Worm (Caenorhabditis elegans) whole organism, L3 larva: ENCODE results near the gene set-26.
"Not testable (repeated sequence)": the region's sequence is repeated elsewhere in the genome, so short reads cannot be mapped to it uniquely, and the experiment has no call there.

ENCODE experiments used
- R02D3.7 ChIP-seq: fragments of 150-350 bp; optimal IDR thresholded peaks from 2 replicates; lab custom pipeline; 2014; ENCODE audit warnings: missing biosample characterization, missing genetic modification characterization
- ZK546.5 ChIP-seq: sonication (generic microtip); optimal IDR thresholded peaks from 2 replicates; lab custom pipeline; 2017; ENCODE audit warnings: missing biosample characterization, missing genetic modification characterization
- ceh-16 ChIP-seq: sonication (generic microtip); optimal IDR thresholded peaks from 2 replicates; lab custom pipeline; 2017; ENCODE audit warnings: missing biosample characterization, missing genetic modification characterization
- ceh-28 ChIP-seq: fragments of 150-350 bp; optimal IDR thresholded peaks from 2 replicates; lab custom pipeline; 2014; ENCODE audit warnings: missing biosample characterization, missing genetic modification reagents, missing genetic modification characterization
- ceh-9 ChIP-seq: sonication (generic microtip); optimal IDR thresholded peaks from 2 replicates; lab custom pipeline; 2018; ENCODE audit warnings: missing biosample characterization, missing genetic modification characterization
- daf-12 ChIP-seq: fragments of 150-350 bp; optimal IDR thresholded peaks from 2 replicates; lab custom pipeline; 2014; ENCODE audit warnings: missing biosample characterization, missing genetic modification reagents, missing genetic modification characterization
- egl-5 ChIP-seq: fragments of 150-350 bp; optimal IDR thresholded peaks from 2 replicates; lab custom pipeline; 2017; ENCODE audit warnings: missing biosample characterization, missing genetic modification reagents, missing genetic modification characterization, inconsistent platforms
- eor-1 ChIP-seq, 2 experiments: fragments of 150-350 bp; optimal IDR thresholded peaks; 2 replicates each; lab custom pipeline; 2014 to 2018; ENCODE audit warnings: missing biosample characterization in 2 of 2, missing genetic modification characterization in 2 of 2
- fkh-10 ChIP-seq: sonication (generic microtip); optimal IDR thresholded peaks from 2 replicates; lab custom pipeline; 2017; ENCODE audit warnings: missing biosample characterization, missing genetic modification reagents, missing genetic modification characterization
- fkh-2 ChIP-seq: fragments of 150-350 bp; optimal IDR thresholded peaks from 2 replicates; lab custom pipeline; 2014; ENCODE audit warnings: missing biosample characterization, missing genetic modification reagents, missing genetic modification characterization
- fos-1 ChIP-seq: fragments of 150-350 bp; optimal IDR thresholded peaks from 2 replicates; lab custom pipeline; 2014; ENCODE audit warnings: missing biosample characterization, missing genetic modification characterization
- lin-15B ChIP-seq: fragments of 150-350 bp; optimal IDR thresholded peaks from 2 replicates; lab custom pipeline; 2014; ENCODE audit warnings: missing biosample characterization, missing genetic modification characterization
- lin-39 ChIP-seq: fragments of 150-350 bp; optimal IDR thresholded peaks from 2 replicates; lab custom pipeline; 2018; ENCODE audit warnings: missing biosample characterization, missing genetic modification reagents, missing genetic modification characterization
- mdl-1 ChIP-seq: fragments of 150-350 bp; optimal IDR thresholded peaks from 2 replicates; lab custom pipeline; 2014; ENCODE audit warnings: missing biosample characterization, missing genetic modification characterization
- mml-1 ChIP-seq: fragments of 150-350 bp; sonication (generic microtip); optimal IDR thresholded peaks from 3 replicates; lab custom pipeline; 2014; ENCODE audit warnings: missing biosample characterization, missing genetic modification characterization
- nhr-11 ChIP-seq: fragments of 150-350 bp; optimal IDR thresholded peaks from 2 replicates; lab custom pipeline; 2014; ENCODE audit warnings: missing biosample characterization, missing genetic modification characterization
- nhr-12 ChIP-seq: fragments of 150-350 bp; optimal IDR thresholded peaks from 2 replicates; lab custom pipeline; 2014; ENCODE audit warnings: missing biosample characterization, missing genetic modification characterization
- nhr-237 ChIP-seq: fragments of 150-350 bp; optimal IDR thresholded peaks from 2 replicates; lab custom pipeline; 2014; ENCODE audit warnings: missing biosample characterization, missing genetic modification characterization
- nhr-25 ChIP-seq: sonication (generic microtip); optimal IDR thresholded peaks from 2 replicates; lab custom pipeline; 2017; ENCODE audit warnings: missing biosample characterization, missing genetic modification characterization
- nhr-28 ChIP-seq: fragments of 150-350 bp; optimal IDR thresholded peaks from 2 replicates; lab custom pipeline; 2014; ENCODE audit warnings: missing biosample characterization, missing genetic modification characterization
- nhr-67 ChIP-seq: fragments of 150-350 bp; optimal IDR thresholded peaks from 2 replicates; lab custom pipeline; 2014; ENCODE audit warnings: missing biosample characterization, missing genetic modification characterization
- nhr-77 ChIP-seq: fragments of 150-350 bp; optimal IDR thresholded peaks from 2 replicates; lab custom pipeline; 2014; ENCODE audit warnings: missing biosample characterization, missing genetic modification characterization
- pha-4 ChIP-seq: fragments of 150-350 bp; optimal IDR thresholded peaks from 2 replicates; lab custom pipeline; 2014; ENCODE audit warnings: missing biosample characterization, missing genetic modification reagents, missing genetic modification characterization
- pqm-1 ChIP-seq: fragments of 150-350 bp; optimal IDR thresholded peaks from 2 replicates; lab custom pipeline; 2017; ENCODE audit warnings: missing biosample characterization, missing genetic modification characterization, inconsistent platforms
- snpc-4 ChIP-seq: fragments of 150-350 bp; optimal IDR thresholded peaks from 2 replicates; lab custom pipeline; 2014; ENCODE audit warnings: missing biosample characterization, missing genetic modification characterization
- tbx-2 ChIP-seq: sonication (generic microtip); optimal IDR thresholded peaks from 2 replicates; lab custom pipeline; 2016; ENCODE audit warnings: mild to moderate bottlenecking, missing genetic modification characterization, missing compliant biosample characterization
- unc-39 ChIP-seq: sonication (generic microtip); optimal IDR thresholded peaks from 4 replicates; lab custom pipeline; 2017; ENCODE audit warnings: missing biosample characterization, missing genetic modification characterization
- unc-62 ChIP-seq: fragments of 150-350 bp; sonication (generic microtip); optimal IDR thresholded peaks from 4 replicates; lab custom pipeline; 2014; ENCODE audit warnings: missing biosample characterization, missing genetic modification reagents, missing genetic modification characterization
- zag-1 ChIP-seq: fragments of 150-350 bp; optimal IDR thresholded peaks from 2 replicates; lab custom pipeline; 2014; ENCODE audit warnings: missing biosample characterization, missing genetic modification characterization
- ztf-11 ChIP-seq: fragments of 150-350 bp; optimal IDR thresholded peaks from 2 replicates; lab custom pipeline; 2014; ENCODE audit warnings: missing biosample characterization, missing genetic modification characterization

Gene set-26

ce11 chrIV:16629090-16629489 is 26.6 kb downstream of the set-26 start, which contains the start of gene Y51H4A.936:
Y51H4A.936 (plus strand) TSS chrIV:16629390.
- TF ChIP-seq mdl-1 (tag; lab: Kevin White, UChicago) (no peak), egl-5 (tag; lab: Kevin White, UChicago) (no peak), nhr-67 (tag; lab: Kevin White, UChicago) (no peak), pha-4 (tag; lab: Kevin White, UChicago) (no peak)

ce11 chrIV:16627676-16628075 is 28.0 kb downstream of the set-26 start, which contains the start of gene fipr-28:
fipr-28 (plus strand) TSS chrIV:16627976.
- no peak for TF ChIP-seq nhr-237
- TF ChIP-seq eor-1 (tag; optimal IDR thresholded peaks at IDR 0.05; lab: Kevin White, UChicago): no peak
- no peak for TF ChIP-seq nhr-11 (tag; lab: Kevin White, UChicago)
- TF ChIP-seq tbx-2 (tag; lab: Kevin White, UChicago): no peak
- TF ChIP-seq ceh-16 (tag; lab: Kevin White, UChicago): no peak
- TF ChIP-seq pqm-1 (tag; lab: Kevin White, UChicago): no peak
- no peak for TF ChIP-seq nhr-12
- TF ChIP-seq snpc-4: no peak
- no peak for TF ChIP-seq fos-1 (tag; lab: Kevin White, UChicago)
- TF ChIP-seq ceh-9 (tag; lab: Kevin White, UChicago): no peak
- TF ChIP-seq nhr-28 (tag; lab: Kevin White, UChicago): no peak
- no peak for TF ChIP-seq pha-4 (tag; lab: Kevin White, UChicago)
- no peak for TF ChIP-seq lin-15B
- no peak for TF ChIP-seq mml-1 (tag; lab: Kevin White, UChicago)

DNA sequence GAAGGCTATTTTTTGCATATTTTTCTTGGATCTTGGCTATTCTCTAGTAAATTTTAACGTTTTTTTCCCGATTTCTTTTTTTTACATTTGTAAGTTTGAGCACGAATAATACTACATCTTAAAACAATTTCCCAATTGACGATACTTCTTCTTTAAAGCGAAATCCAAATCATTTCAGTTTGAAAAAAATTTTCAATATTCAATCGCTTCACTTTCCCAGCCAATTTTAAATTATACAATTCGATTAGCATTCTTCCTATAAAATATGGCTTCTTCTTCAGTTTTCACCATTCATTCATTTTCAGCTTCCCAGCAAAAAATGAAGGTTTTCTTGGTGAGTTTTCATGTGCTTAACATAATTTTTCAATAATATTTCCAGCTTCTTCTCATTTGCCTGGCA is 29.8 kb downstream of the set-26 start, which contains the start of gene fip-7:
TSS of gene fip-7 (plus strand) at position 301 of the 400 bp plus-strand sequence.
- TF ChIP-seq fkh-10; unc-39 (tag; lab: Kevin White, UChicago); ztf-11 (tag; lab: Kevin White, UChicago): not testable (repeated sequence)

DNA sequence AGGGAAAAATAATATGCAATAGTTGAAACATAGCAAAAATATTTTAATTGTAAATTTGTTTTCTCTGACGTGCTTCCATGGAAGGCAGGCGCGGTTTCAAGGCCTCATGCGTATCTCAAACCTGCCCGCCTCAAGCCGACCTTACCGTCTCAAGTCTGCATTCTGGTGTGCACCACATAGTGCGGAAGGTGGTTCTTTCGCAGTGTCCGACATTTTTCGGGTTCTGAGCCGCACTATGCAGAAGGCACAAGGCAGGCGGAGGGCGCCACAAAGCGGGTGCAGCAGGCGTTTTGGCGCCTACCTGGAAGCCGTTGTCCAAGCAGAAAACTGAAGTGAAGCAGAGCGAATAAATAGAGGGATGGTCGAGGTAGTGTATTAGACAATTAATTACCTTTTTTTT is 33.2 kb downstream of the set-26 start:
- TF ChIP-seq nhr-25 (tag; lab: Kevin White, UChicago): no peak
- TF ChIP-seq, all 47 proteins: peak for 0

DNA sequence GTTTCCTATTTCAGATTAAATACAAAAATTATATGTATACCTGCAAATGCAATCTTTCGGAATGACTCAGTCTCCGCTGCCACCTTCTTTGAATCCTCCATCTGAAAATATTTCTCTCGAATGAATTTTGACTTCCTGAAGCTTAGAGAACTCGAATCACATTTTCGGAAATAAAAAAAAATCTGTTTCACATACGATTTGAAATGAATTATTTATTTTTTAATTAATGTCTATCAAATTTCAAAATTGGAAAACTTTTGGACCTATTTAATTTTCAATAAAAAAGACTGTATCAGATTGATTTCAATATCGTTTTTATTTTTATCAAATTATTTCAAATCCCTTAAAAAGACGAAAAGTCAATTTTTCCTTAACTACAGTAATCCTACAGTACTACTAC is 53.0 kb downstream of the set-26 start, which contains the start of gene col-137:
TSS of gene col-137 (minus strand) at position 101 of the 400 bp plus-strand sequence.
- TF ChIP-seq mdl-1 (tag; lab: Kevin White, UChicago) (no peak), zag-1 (tag; lab: Kevin White, UChicago) (no peak), ZK546.5 (tag; lab: Kevin White, UChicago) (no peak)

- TF ChIP-seq nhr-77 (tag; lab: Kevin White, UChicago) (no peak), lin-39 (tag; lab: Kevin White, UChicago) (no peak), tbx-2 (tag; lab: Kevin White, UChicago) (no peak), lin-15B (no peak), daf-12 (tag; lab: Kevin White, UChicago) (no peak), ceh-9 (tag; lab: Kevin White, UChicago) (no peak), ceh-28 (tag; lab: Kevin White, UChicago) (no peak), fkh-2 (tag; lab: Kevin White, UChicago) (no peak), unc-62 (GFP tag; lab: Kevin White, UChicago) (no peak), unc-39 (tag; lab: Kevin White, UChicago) (no peak), R02D3.7 (tag; lab: Kevin White, UChicago) (no peak), mml-1 (tag; lab: Kevin White, UChicago) (no peak)
Observed at ce11 chrIV:16601599-16601998, 54.1 kb downstream of the set-26 start.
